Worm (Caenorhabditis elegans) whole organism, late embryonic: ENCODE results near the gene F35C8.5.

Experiments
- C08G9.2 ChIP-seq: sonication (generic microtip); optimal IDR thresholded peaks from 2 replicates; lab custom pipeline; 2016; ENCODE audit warnings: mild to moderate bottlenecking, missing genetic modification characterization, moderate library complexity, missing compliant biosample characterization
- K02D7.2 ChIP-seq: sonication (generic microtip); optimal IDR thresholded peaks from 2 replicates; lab custom pipeline; 2017; ENCODE audit warnings: mild to moderate bottlenecking, missing genetic modification characterization, missing compliant biosample characterization
- K09A11.1 ChIP-seq: sonication (generic microtip); optimal IDR thresholded peaks from 2 replicates; lab custom pipeline; 2017; ENCODE audit warnings: antibody characterized with exemption, mild to moderate bottlenecking, missing genetic modification characterization, missing compliant biosample characterization; ENCODE audit not compliant: insufficient read depth
- T23F11.4 ChIP-seq: fragments of 200-800 bp; sonication (Bioruptor generic); optimal IDR thresholded peaks from 2 replicates; lab custom pipeline; 2018; ENCODE audit warnings: mild to moderate bottlenecking, missing genetic modification characterization, missing compliant biosample characterization
- Y22D7AL.16 ChIP-seq: sonication (generic microtip); optimal IDR thresholded peaks from 2 replicates; lab custom pipeline; 2016; ENCODE audit warnings: missing genetic modification characterization, missing compliant biosample characterization
- ceh-18 ChIP-seq: sonication (generic microtip); optimal IDR thresholded peaks from 2 replicates; lab custom pipeline; 2016; ENCODE audit warnings: missing genetic modification characterization, missing compliant biosample characterization
- ceh-22 ChIP-seq: sonication (generic microtip); optimal IDR thresholded peaks from 2 replicates; lab custom pipeline; 2017; ENCODE audit warnings: missing biosample characterization, missing genetic modification characterization
- ceh-24 ChIP-seq: sonication (generic microtip); optimal IDR thresholded peaks from 2 replicates; lab custom pipeline; 2016; ENCODE audit warnings: mild to moderate bottlenecking, missing genetic modification characterization, missing compliant biosample characterization
- ceh-30 ChIP-seq: fragments of 150-350 bp; optimal IDR thresholded peaks from 2 replicates; lab custom pipeline; 2014; ENCODE audit warnings: missing biosample characterization, missing genetic modification characterization
- ceh-31 ChIP-seq: sonication (generic microtip); optimal IDR thresholded peaks from 2 replicates; lab custom pipeline; 2016; ENCODE audit warnings: missing genetic modification characterization, missing compliant biosample characterization
- ceh-34 ChIP-seq: sonication (generic microtip); optimal IDR thresholded peaks from 2 replicates; lab custom pipeline; 2016; ENCODE audit warnings: mild to moderate bottlenecking, missing genetic modification characterization, missing compliant biosample characterization
- ceh-45 ChIP-seq: fragments of 200-800 bp; sonication (Bioruptor generic); IDR thresholded peaks from 2 replicates; pipeline ENCODE4 v1.3.6; 2022; ENCODE audit warnings: missing genetic modification reagents, missing genetic modification characterization, missing compliant biosample characterization
- ceh-6 ChIP-seq: fragments of 200-800 bp; sonication (Bioruptor generic); optimal IDR thresholded peaks from 2 replicates; lab custom pipeline; 2018; ENCODE audit warnings: mild to moderate bottlenecking, missing genetic modification characterization, missing compliant biosample characterization
- ceh-9 ChIP-seq: sonication (generic microtip); optimal IDR thresholded peaks from 2 replicates; lab custom pipeline; 2016; ENCODE audit warnings: mild to moderate bottlenecking, missing genetic modification characterization, inconsistent platforms, missing compliant biosample characterization
- dmd-4 ChIP-seq: sonication (generic microtip); optimal IDR thresholded peaks from 2 replicates; lab custom pipeline; 2016; ENCODE audit warnings: borderline replicate concordance, missing genetic modification characterization, missing compliant biosample characterization
- dve-1 ChIP-seq: sonication (generic microtip); optimal IDR thresholded peaks from 2 replicates; lab custom pipeline; 2017; ENCODE audit warnings: antibody characterized with exemption, mild to moderate bottlenecking, missing genetic modification characterization, missing compliant biosample characterization
- fax-1 ChIP-seq: sonication (generic microtip); optimal IDR thresholded peaks from 2 replicates; lab custom pipeline; 2016; ENCODE audit warnings: missing genotype, missing genetic modification characterization, missing compliant biosample characterization
- fkh-6 ChIP-seq: sonication (generic microtip); optimal IDR thresholded peaks from 2 replicates; lab custom pipeline; 2016; ENCODE audit warnings: missing genetic modification characterization, missing compliant biosample characterization
- hlh-15 ChIP-seq: sonication (generic microtip); optimal IDR thresholded peaks from 2 replicates; lab custom pipeline; 2016; ENCODE audit warnings: missing genetic modification characterization, missing compliant biosample characterization
- hlh-30 ChIP-seq: sonication (generic microtip); optimal IDR thresholded peaks from 2 replicates; lab custom pipeline; 2017; ENCODE audit warnings: antibody characterized with exemption, missing genetic modification characterization, missing compliant biosample characterization; ENCODE audit not compliant: insufficient read depth
- hlh-6 ChIP-seq: sonication (generic microtip); optimal IDR thresholded peaks from 2 replicates; lab custom pipeline; 2016; ENCODE audit warnings: missing genotype, missing genetic modification characterization, missing compliant biosample characterization
- hlh-8 ChIP-seq: sonication (generic microtip); optimal IDR thresholded peaks from 2 replicates; lab custom pipeline; 2016; ENCODE audit warnings: missing genotype, missing genetic modification characterization, missing compliant biosample characterization
- lim-6 ChIP-seq: sonication (generic microtip); optimal IDR thresholded peaks from 2 replicates; lab custom pipeline; 2016; ENCODE audit warnings: missing genetic modification characterization, missing compliant biosample characterization
- lin-11 ChIP-seq: fragments of 200-800 bp; sonication (Bioruptor generic); optimal IDR thresholded peaks from 2 replicates; lab custom pipeline; 2018; ENCODE audit warnings: mild to moderate bottlenecking, missing genetic modification characterization, missing compliant biosample characterization
- madf-2 ChIP-seq: sonication (generic microtip); optimal IDR thresholded peaks from 2 replicates; lab custom pipeline; 2017; ENCODE audit warnings: missing genetic modification characterization, missing compliant biosample characterization
- nfya-1 ChIP-seq: sonication (generic microtip); optimal IDR thresholded peaks from 2 replicates; lab custom pipeline; 2017; ENCODE audit warnings: missing genetic modification characterization, mild to moderate bottlenecking, missing compliant biosample characterization, antibody characterized with exemption, moderate library complexity
- pat-9 ChIP-seq: fragments of 200-800 bp; sonication (Bioruptor generic); optimal IDR thresholded peaks from 2 replicates; lab custom pipeline; 2018; ENCODE audit warnings: mild to moderate bottlenecking, missing genetic modification characterization, moderate library complexity, missing compliant biosample characterization
- ref-2 ChIP-seq: sonication (generic microtip); optimal IDR thresholded peaks from 2 replicates; lab custom pipeline; 2016; ENCODE audit warnings: missing genetic modification characterization, missing compliant biosample characterization
- sdc-2 ChIP-seq: sonication (generic microtip); optimal IDR thresholded peaks from 2 replicates; lab custom pipeline; 2016; ENCODE audit warnings: missing genotype, missing genetic modification characterization, missing compliant biosample characterization
- sox-4 ChIP-seq: sonication (generic microtip); optimal IDR thresholded peaks from 2 replicates; lab custom pipeline; 2017; ENCODE audit warnings: mild to moderate bottlenecking, missing genetic modification characterization, inconsistent platforms, missing compliant biosample characterization
- syd-9 ChIP-seq: sonication (generic microtip); optimal IDR thresholded peaks from 2 replicates; lab custom pipeline; 2016; ENCODE audit warnings: mild to moderate bottlenecking, missing genetic modification characterization, moderate library complexity, missing compliant biosample characterization
- tbx-7 ChIP-seq: sonication (generic microtip); optimal IDR thresholded peaks from 2 replicates; lab custom pipeline; 2016; ENCODE audit warnings: missing genotype, missing genetic modification characterization, missing compliant biosample characterization
- ttx-3 ChIP-seq: sonication (generic microtip); optimal IDR thresholded peaks from 2 replicates; lab custom pipeline; 2016; ENCODE audit warnings: missing genetic modification reagents, missing genetic modification characterization, missing compliant biosample characterization
- unc-3 ChIP-seq, 2 experiments: fragments of 200-800 bp in 1 of 2; sonication (Bioruptor generic) in 1 of 2; sonication (generic microtip) in 1 of 2; conservative IDR thresholded peaks in 1 of 2; optimal IDR thresholded peaks in 1 of 2; 2 replicates each; pipeline versions ENCODE4 v1.3.6 to Lab custom; 2016 to 2022; ENCODE audit warnings: missing compliant biosample characterization in 2 of 2, missing genetic modification characterization in 2 of 2, missing genetic modification reagents in 1 of 2
- unc-42 ChIP-seq: sonication (generic microtip); optimal IDR thresholded peaks from 2 replicates; lab custom pipeline; 2016; ENCODE audit warnings: missing genotype, missing genetic modification characterization, missing compliant biosample characterization
- unc-86 ChIP-seq: sonication (generic microtip); optimal IDR thresholded peaks from 2 replicates; lab custom pipeline; 2016; ENCODE audit warnings: missing genetic modification characterization, missing compliant biosample characterization
- ztf-16 ChIP-seq: sonication (generic microtip); optimal IDR thresholded peaks from 2 replicates; lab custom pipeline; 2017; ENCODE audit warnings: missing genetic modification characterization, missing compliant biosample characterization

The F35C8.5 gene

ce11 chrX:5319214-5319838 lies 46.3 kb upstream of the F35C8.5 start (continued):
- TF ChIP-seq Y22D7AL.16 (tag; lab: Kevin White, UChicago) (peak; percentile 69), fkh-6 (tag; lab: Kevin White, UChicago) (peak; percentile 68), ceh-6 (GFP tag; lab: Kevin White, UChicago) (peak; percentile 77), ceh-31 (tag; lab: Kevin White, UChicago) (peak; percentile 60), hlh-30 (no peak), unc-3 (GFP tag; conservative IDR thresholded peaks at IDR 0.05; lab: Robert Waterston, UW) (peak; percentile 71; the same call in 1 of the 2 replicates), unc-3 (tag; optimal IDR thresholded peaks at IDR 0.05; lab: Kevin White, UChicago) (peak; percentile 42), ceh-34 (peak; percentile 55), ceh-30 (tag; lab: Kevin White, UChicago) (peak; percentile 45), lim-6 (tag; lab: Kevin White, UChicago) (peak; percentile 41), dve-1 (tag; lab: Kevin White, UChicago) (peak; percentile 34), ceh-24 (tag; lab: Kevin White, UChicago) (peak; percentile 39), unc-86 (peak; percentile 78), K02D7.2 (tag; lab: Kevin White, UChicago) (peak; percentile 58), ref-2 (tag; lab: Kevin White, UChicago) (peak; percentile 56), hlh-15 (tag; lab: Kevin White, UChicago) (peak; percentile 41), pat-9 (tag; lab: Kevin White, UChicago) (peak; percentile 46), C08G9.2 (tag; lab: Kevin White, UChicago) (peak; percentile 30), dmd-4 (tag; lab: Kevin White, UChicago) (no peak), ceh-22 (tag; lab: Kevin White, UChicago) (no peak)

- peak; percentile 68 for TF ChIP-seq unc-42
- TF ChIP-seq hlh-6 (tag; lab: Kevin White, UChicago), result no peak
- TF ChIP-seq ceh-9 (tag; lab: Kevin White, UChicago), result no peak
These were observed 44.0 kb upstream of the F35C8.5 start for ce11 chrX:5321563-5321962.

- TF ChIP-seq ztf-16 (no peak), ceh-9 (tag; lab: Kevin White, UChicago) (no peak), K09A11.1 (tag; lab: Kevin White, UChicago) (no peak), T23F11.4 (GFP tag; lab: Kevin White, UChicago) (no peak), ttx-3 (tag; lab: Kevin White, UChicago) (no peak), syd-9 (tag; lab: Kevin White, UChicago) (no peak), sox-4 (tag; lab: Kevin White, UChicago) (no peak), lin-11 (no peak), nfya-1 (tag; lab: Kevin White, UChicago) (no peak), ceh-22 (tag; lab: Kevin White, UChicago) (no peak), madf-2 (tag; lab: Kevin White, UChicago) (no peak), ceh-34 (no peak), ceh-45 (GFP tag; lab: Robert Waterston, UW) (no peak), fax-1 (tag; lab: Kevin White, UChicago) (no peak), ceh-18 (tag; lab: Kevin White, UChicago) (no peak), sdc-2 (tag; lab: Kevin White, UChicago) (no peak), hlh-8 (tag; lab: Kevin White, UChicago) (no peak), tbx-7 (no peak)
- TF ChIP-seq, all 69 proteins: peak for 0
These were observed 42.3 kb upstream of the F35C8.5 start, which contains the start of gene sto-2 for ce11 chrX:5323287-5323686. sto-2 (minus strand) TSS chrX:5323387.
